Fruit fly (Drosophila melanogaster) whole organism, wandering third instar larva: ENCODE results near the gene CG3919.
A peak's percentile ranks its signal among the peaks of the same experiment; 100 is the strongest.

Experiments
- CG32264 ChIP-seq: fragments of 200-800 bp; sonication (Bioruptor generic); optimal IDR thresholded peaks from 2 replicates; lab custom pipeline; 2016; ENCODE audit warnings: missing biosample characterization, missing genetic modification characterization
- Dfd ChIP-seq: fragments of >200 bp; optimal IDR thresholded peaks from 2 replicates; lab custom pipeline; 2017; ENCODE audit warnings: missing biosample characterization, missing genetic modification characterization
- Myc ChIP-seq: fragments of >200 bp; optimal IDR thresholded peaks from 2 replicates; lab custom pipeline; 2017
- OdsH ChIP-seq: fragments of 200-800 bp; sonication (Bioruptor generic); optimal IDR thresholded peaks from 2 replicates; lab custom pipeline; 2016; ENCODE audit warnings: missing biosample characterization, mild to moderate bottlenecking, missing genetic modification characterization
- Rel ChIP-seq, 2 experiments: fragments of 200-800 bp; sonication (Bioruptor generic) in 1 of 2; optimal IDR thresholded peaks; 2 replicates in 1 of 2; 3 replicates in 1 of 2; lab custom pipeline; 2016 to 2019; ENCODE audit warnings: mild to moderate bottlenecking in 2 of 2, missing biosample characterization in 2 of 2, missing genetic modification characterization in 2 of 2, moderate library complexity in 1 of 2
- br ChIP-seq: fragments of 200-800 bp; sonication (Bioruptor generic); optimal IDR thresholded peaks from 2 replicates; lab custom pipeline; 2016; ENCODE audit warnings: missing biosample characterization, missing genetic modification characterization
- dl ChIP-seq, 2 experiments: fragments of 175-275, 200-275 bp in 1 of 2; fragments of 200-275 bp in 1 of 2; sonication (Bioruptor generic); optimal IDR thresholded peaks; lab custom pipeline; 2018; ENCODE audit warnings: mild to moderate bottlenecking in 2 of 2, missing biosample characterization in 2 of 2, missing genetic modification characterization in 2 of 2, moderate library complexity in 2 of 2; ENCODE audit not compliant: partially characterized antibody in 2 of 2, insufficient read depth in 1 of 2
- foxo ChIP-seq, 2 experiments: fragments of 200-800 bp; sonication (Bioruptor generic); optimal IDR thresholded peaks; 2 replicates in 1 of 2; 3 replicates in 1 of 2; lab custom pipeline; 2016 to 2017; ENCODE audit warnings: missing biosample characterization in 2 of 2, missing genetic modification characterization in 2 of 2
- psq ChIP-seq: fragments of 200-800 bp; sonication (Bioruptor generic); optimal IDR thresholded peaks from 3 replicates; lab custom pipeline; 2017; ENCODE audit warnings: missing biosample characterization, mild to moderate bottlenecking, missing genetic modification characterization, moderate library complexity
- usp ChIP-seq: fragments of >200 bp; optimal IDR thresholded peaks from 2 replicates; lab custom pipeline; 2017; ENCODE audit warnings: missing biosample characterization, missing genetic modification characterization

DNA sequence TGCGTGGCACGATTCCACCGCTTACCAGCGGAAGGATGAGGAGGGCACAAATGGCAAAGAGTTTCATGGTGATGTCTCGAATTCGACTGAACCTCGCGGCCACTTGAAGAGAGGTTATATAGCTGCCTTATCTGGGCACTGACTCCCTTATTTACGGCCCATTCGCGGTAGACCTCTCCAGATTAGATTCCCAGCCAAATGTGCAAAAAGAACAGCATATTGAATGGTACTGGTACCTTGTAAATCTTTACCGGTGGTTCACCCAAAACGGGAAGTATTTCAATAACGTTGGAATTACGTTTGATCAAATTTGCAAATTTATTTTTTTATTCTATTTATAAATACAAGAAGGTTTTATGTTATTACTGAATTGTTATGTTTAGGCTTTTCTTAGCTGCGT, 7.8 kb upstream of the CG3919 start, which contains the start of gene CG3868:
- TF ChIP-seq psq (no peak), dl (GFP tag; optimal IDR thresholded peaks at IDR 0.05; lab: Kevin White, UChicago; ENCODE audit: insufficient read depth in 1 of 2, partially characterized antibody in 2 of 2) (no peak), foxo (GFP tag; optimal IDR thresholded peaks at IDR 0.05; lab: Kevin White, UChicago) (no peak), CG32264 (no peak), usp (GFP tag; lab: Kevin White, UChicago) (no peak), br (no peak), Rel (GFP tag; optimal IDR thresholded peaks at IDR 0.05; lab: Kevin White, UChicago) (no peak), Rel (tag; optimal IDR thresholded peaks at IDR 0.05; lab: Kevin White, UChicago) (peak; percentile 97), OdsH (GFP tag; lab: Kevin White, UChicago) (no peak), Dfd (GFP tag; lab: Kevin White, UChicago) (no peak), Myc (lab: Kevin White, UChicago) (no peak)
